Worm (Caenorhabditis elegans): Measurements from ENCODE around the gene F22B7.9.

- TF ChIP-seq elt-4 (tag; optimal IDR thresholded peaks at IDR 0.05), result no peak
- TF ChIP-seq tbx-7 (tag; optimal IDR thresholded peaks at IDR 0.05), result no peak
- no peak for TF ChIP-seq syd-9 (tag; optimal IDR thresholded peaks at IDR 0.05)
These were observed 33.5 kb downstream of the F22B7.9 start for ce11 chrIII:8620259-8620658.

Measured in whole organism, late embryonic.